Worm (Caenorhabditis elegans): ENCODE data around the gene C24D10.5.

Gene C24D10.5

ce11 chrIV:5149793-5150192 is at the start of gene C24D10.5:
C24D10.5 (plus strand) TSS chrIV:5150093.
- no peak for TF ChIP-seq snpc-4 (tag; optimal IDR thresholded peaks at IDR 0.05)

ce11 chrIV:5100145-5100544 is 49.7 kb upstream of the C24D10.5 start:
- TF ChIP-seq Y55F3AM.14 (GFP tag; optimal IDR thresholded peaks at IDR 0.05) = peak; percentile 66
- peak in 1 of 2 experiments; percentile 39 for TF ChIP-seq lsy-2 (tag; optimal IDR thresholded peaks at IDR 0.05)
- TF ChIP-seq nhr-237 (tag; optimal IDR thresholded peaks at IDR 0.05) = no peak
- peak; percentile 16 for TF ChIP-seq sma-9 (GFP tag; optimal IDR thresholded peaks at IDR 0.05)
- no peak for TF ChIP-seq sma-9 (tag; optimal IDR thresholded peaks at IDR 0.05)
- TF ChIP-seq fos-1 (tag; optimal IDR thresholded peaks at IDR 0.05) = no peak
- TF ChIP-seq nhr-23 (tag; optimal IDR thresholded peaks at IDR 0.05) = no peak
- no peak for TF ChIP-seq skn-1 (tag; optimal IDR thresholded peaks at IDR 0.05)
- peak; percentile 4 for TF ChIP-seq lin-13 (GFP tag; optimal IDR thresholded peaks at IDR 0.05)
- no peak for TF ChIP-seq dmd-4 (tag; optimal IDR thresholded peaks at IDR 0.05)
- peak; percentile 5 for TF ChIP-seq unc-55 (GFP tag; optimal IDR thresholded peaks at IDR 0.05)
- TF ChIP-seq egl-27 (tag; optimal IDR thresholded peaks at IDR 0.05) = no peak
- TF ChIP-seq peb-1 (tag; optimal IDR thresholded peaks at IDR 0.05) = no peak
- no peak for TF ChIP-seq mab-5 (tag; optimal IDR thresholded peaks at IDR 0.05)
- TF ChIP-seq ztf-11 (tag; optimal IDR thresholded peaks at IDR 0.05) = no peak
- no peak for TF ChIP-seq nhr-21 (tag; optimal IDR thresholded peaks at IDR 0.05)
- TF ChIP-seq nhr-12 (tag; optimal IDR thresholded peaks at IDR 0.05) = no peak
- TF ChIP-seq nhr-6 (tag; optimal IDR thresholded peaks at IDR 0.05) = no peak
- TF ChIP-seq ztf-4 (tag; optimal IDR thresholded peaks at IDR 0.05) = peak; percentile 43
- no peak for TF ChIP-seq blmp-1 (tag; optimal IDR thresholded peaks at IDR 0.05; ENCODE audit: insufficient read depth)
- peak; percentile 39 for TF ChIP-seq C34F6.9 (tag; optimal IDR thresholded peaks at IDR 0.05)
- TF ChIP-seq unc-62 (GFP tag; optimal IDR thresholded peaks at IDR 0.05) = no peak
- no peak for TF ChIP-seq nhr-11 (tag; optimal IDR thresholded peaks at IDR 0.05)
- no peak for TF ChIP-seq sem-4 (tag; optimal IDR thresholded peaks at IDR 0.05)
- no peak for TF ChIP-seq unc-39 (tag; optimal IDR thresholded peaks at IDR 0.05)
- TF ChIP-seq crh-2 (tag; optimal IDR thresholded peaks at IDR 0.05) = peak; percentile 0
- TF ChIP-seq nhr-25 (tag; optimal IDR thresholded peaks at IDR 0.05) = no peak
- no peak for TF ChIP-seq aly-2 (tag; optimal IDR thresholded peaks at IDR 0.05)
- TF ChIP-seq nhr-129 (tag; optimal IDR thresholded peaks at IDR 0.05) = peak; percentile 64
- TF ChIP-seq R02D3.7 (tag; optimal IDR thresholded peaks at IDR 0.05) = no peak
- TF ChIP-seq elt-1 (tag; optimal IDR thresholded peaks at IDR 0.05) = no peak
- peak; percentile 50 for TF ChIP-seq F13H6.1 (tag; optimal IDR thresholded peaks at IDR 0.05)
- peak; percentile 37 for TF ChIP-seq zag-1 (tag; optimal IDR thresholded peaks at IDR 0.05)
- TF ChIP-seq lin-39 (tag; optimal IDR thresholded peaks at IDR 0.05) = no peak
- TF ChIP-seq ceh-16 (tag; optimal IDR thresholded peaks at IDR 0.05) = no peak
- no peak for TF ChIP-seq ceh-82 (tag; optimal IDR thresholded peaks at IDR 0.05)
- TF ChIP-seq mdl-1 (tag; optimal IDR thresholded peaks at IDR 0.05) = no peak
- no peak for TF ChIP-seq sma-3 (GFP tag; optimal IDR thresholded peaks at IDR 0.05)
- peak; percentile 41 for TF ChIP-seq lin-11 (tag; optimal IDR thresholded peaks at IDR 0.05)
- no peak for TF ChIP-seq gmeb-1 (tag; optimal IDR thresholded peaks at IDR 0.05)
- TF ChIP-seq ama-1 (optimal IDR thresholded peaks at IDR 0.05) = no peak
- TF ChIP-seq elt-3 (tag; optimal IDR thresholded peaks at IDR 0.05) = no peak
- TF ChIP-seq nhr-10 (tag; optimal IDR thresholded peaks at IDR 0.05) = no peak
- TF ChIP-seq mbf-1 (tag; optimal IDR thresholded peaks at IDR 0.05) = no peak
- TF ChIP-seq ZK546.5 (tag; optimal IDR thresholded peaks at IDR 0.05) = no peak
- TF ChIP-seq nhr-77 (tag; optimal IDR thresholded peaks at IDR 0.05) = no peak
- TF ChIP-seq ztf-1 (GFP tag; conservative IDR thresholded peaks at IDR 0.05) = no peak
- no peak for TF ChIP-seq snpc-4 (tag; optimal IDR thresholded peaks at IDR 0.05)
- no peak for TF ChIP-seq alr-1 (tag; optimal IDR thresholded peaks at IDR 0.05)

Measured in whole organism, L2 larva.